Fruit fly (Drosophila melanogaster) whole organism: Measurements from ENCODE around the gene CG32225.

ENCODE experiments used
- CG8478 ChIP-seq: fragments of >200 bp; optimal IDR thresholded peaks from 2 replicates; lab custom pipeline; 2018; ENCODE audit warnings: inconsistent platforms
- Dll ChIP-seq: fragments of >200 bp; optimal IDR thresholded peaks from 2 replicates; lab custom pipeline; 2017
- EcR ChIP-seq, 2 experiments: fragments of >200 bp; optimal IDR thresholded peaks; 2 replicates each; lab custom pipeline; 2017; ENCODE audit warnings: missing biosample characterization in 2 of 2, missing genetic modification characterization in 2 of 2, missing genetic modification reagents in 2 of 2
- pan ChIP-seq: fragments of >200 bp; optimal IDR thresholded peaks from 2 replicates; lab custom pipeline; 2017
- psq ChIP-seq: fragments of >200 bp; optimal IDR thresholded peaks from 2 replicates; lab custom pipeline; 2017
- usp ChIP-seq: fragments of >200 bp; optimal IDR thresholded peaks from 2 replicates; lab custom pipeline; 2017; ENCODE audit warnings: missing biosample characterization, missing genetic modification characterization, mixed read lengths

The CG32225 gene

DNA sequence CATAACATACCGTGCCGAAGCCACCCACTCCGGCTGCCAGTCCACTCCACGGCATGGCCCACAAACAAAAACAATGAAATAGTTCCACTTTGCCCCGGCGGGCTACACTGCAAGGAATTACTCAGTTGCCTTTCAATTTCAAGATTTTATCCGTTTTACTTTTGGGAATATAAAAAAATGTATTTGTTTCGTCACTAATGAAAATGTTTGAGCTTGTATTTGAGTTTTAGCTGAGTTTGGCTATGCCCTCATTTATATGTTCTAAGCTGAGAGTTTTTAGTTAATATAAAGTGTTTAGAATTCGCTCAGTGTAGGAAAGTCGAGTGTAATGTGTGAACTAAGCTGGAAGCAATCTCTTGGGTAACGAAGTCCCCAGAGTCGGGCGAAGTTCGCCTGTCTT, 29.5 kb downstream of the CG32225 start:
- TF ChIP-seq Dll (lab: Kevin White, UChicago) (no peak), psq (no peak), pan (no peak), EcR (GFP tag; optimal IDR thresholded peaks at IDR 0.05; lab: Kevin White, UChicago) (no peak), usp (no peak), CG8478 (no peak)

DNA sequence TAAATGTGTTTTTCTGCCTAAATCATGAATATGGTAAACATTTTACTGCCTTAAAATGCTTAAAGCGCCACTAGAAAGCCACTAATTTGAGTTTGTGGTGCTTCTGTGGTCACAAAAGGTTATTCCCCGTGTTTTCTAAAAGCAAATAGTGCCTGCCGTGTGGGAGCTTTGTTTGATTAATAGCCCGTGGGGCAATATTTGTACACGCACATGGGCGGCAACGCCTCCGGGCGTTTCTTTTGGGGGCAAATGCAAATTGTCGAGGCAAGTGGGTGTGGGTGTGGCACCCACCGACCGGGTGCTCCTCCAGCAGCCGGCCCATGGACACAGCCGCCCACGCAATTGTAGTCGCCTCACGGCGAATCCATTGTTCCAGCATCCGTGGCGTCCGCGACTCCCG, 30.2 kb downstream of the CG32225 start:
- TF ChIP-seq EcR (GFP tag; optimal IDR thresholded peaks at IDR 0.05; lab: Kevin White, UChicago) (no peak), Dll (lab: Kevin White, UChicago) (no peak), psq (no peak), pan (no peak), CG8478 (no peak), usp (no peak)

DNA sequence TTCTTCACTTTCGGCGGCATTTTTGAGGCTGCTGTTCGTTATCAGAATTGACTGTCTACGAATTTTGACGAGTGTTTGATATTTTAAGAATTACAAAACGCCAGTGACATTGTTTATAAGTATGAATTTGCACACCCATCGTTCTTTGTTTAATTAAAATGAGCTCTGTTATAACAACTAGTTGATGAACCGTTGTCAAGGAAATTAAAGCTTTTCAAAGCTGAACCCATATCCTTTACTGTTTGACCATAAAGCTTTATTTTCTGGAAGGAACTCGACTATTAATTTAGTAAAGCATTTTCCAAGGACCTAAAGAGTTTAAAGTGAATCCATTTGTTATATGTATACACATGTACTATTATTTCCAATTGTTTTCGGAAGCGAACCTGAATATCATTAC, 30.8 kb downstream of the CG32225 start, which contains the start of gene CG17122:
TSS of gene CG17122 (minus strand) at position 101 of the 400 bp plus-strand sequence.
- TF ChIP-seq usp (no peak), Dll (lab: Kevin White, UChicago) (no peak), pan (no peak), CG8478 (no peak), psq (no peak)

DNA sequence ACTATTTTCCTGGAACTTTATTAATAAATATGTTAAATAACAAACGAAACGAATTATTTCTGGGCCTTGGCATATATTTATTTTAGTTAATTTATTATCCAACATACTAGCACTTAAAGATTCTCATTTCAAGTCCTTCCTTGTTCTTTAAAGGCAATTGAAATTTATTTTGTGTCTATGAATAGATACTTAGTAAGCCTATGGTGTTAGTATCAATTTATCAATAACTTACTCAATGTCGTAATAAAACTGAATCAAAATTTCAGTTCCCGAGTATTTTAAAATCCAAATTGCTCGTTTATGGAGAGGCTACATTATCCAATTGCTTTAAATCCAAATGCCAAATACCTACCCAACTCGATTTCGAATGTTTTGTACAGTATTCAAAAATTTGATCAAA, 40.6 kb downstream of the CG32225 start, which contains the start of gene CG32228:
TSS of gene CG32228 (plus strand) at position 301 of the 400 bp plus-strand sequence.
- TF ChIP-seq usp (no peak), CG8478 (no peak), Dll (lab: Kevin White, UChicago) (no peak), EcR (GFP tag; optimal IDR thresholded peaks at IDR 0.05; lab: Kevin White, UChicago) (no peak), pan (no peak), psq (no peak)
